Worm (Caenorhabditis elegans) whole organism, L4 larva: Measurements from ENCODE around the gene flp-27.
A peak's percentile ranks its signal among the peaks of the same experiment; 100 is the strongest.

Experiments used
- F37D6.2 ChIP-seq: sonication (generic microtip); optimal IDR thresholded peaks from 2 replicates; lab custom pipeline; 2016; ENCODE audit warnings: mild to moderate bottlenecking, missing genetic modification characterization, missing compliant biosample characterization
- F49E8.2 ChIP-seq: sonication (generic microtip); optimal IDR thresholded peaks from 2 replicates; lab custom pipeline; 2016; ENCODE audit warnings: missing compliant biosample characterization, mild to moderate bottlenecking, missing genetic modification characterization, borderline replicate concordance
- T26A8.4 ChIP-seq: fragments of 200-800 bp; sonication (Bioruptor generic); IDR thresholded peaks from 2 replicates; pipeline ENCODE4 v1.3.6; 2022; ENCODE audit warnings: missing genetic modification characterization, missing compliant biosample characterization
- Y75B8A.6 ChIP-seq: fragments of 200-800 bp; sonication (Bioruptor generic); IDR thresholded peaks from 2 replicates; pipeline ENCODE4 v1.3.6; 2022; ENCODE audit warnings: missing genetic modification reagents, missing genetic modification characterization, missing compliant biosample characterization
- ZK337.2 ChIP-seq: fragments of 200-800 bp; sonication (Bioruptor generic); IDR thresholded peaks from 2 replicates; pipeline ENCODE4 v1.3.6; 2022; ENCODE audit warnings: missing genetic modification reagents, missing genetic modification characterization, missing compliant biosample characterization
- ZK546.5 ChIP-seq, 2 experiments: sonication (generic microtip); optimal IDR thresholded peaks; 2 replicates each; lab custom pipeline; 2017; ENCODE audit warnings: missing biosample characterization in 2 of 2, missing genetic modification characterization in 2 of 2
- aha-1 ChIP-seq: fragments of 150-350 bp; peaks from one replicate; lab custom pipeline; 2014; ENCODE audit warnings: missing biosample characterization, missing genetic modification characterization
- arid-1 ChIP-seq: fragments of 200-800 bp; sonication (Bioruptor generic); conservative IDR thresholded peaks from 2 replicates; pipeline ENCODE4 v1.3.6; 2022; ENCODE audit warnings: missing genetic modification reagents, missing genetic modification characterization, missing compliant biosample characterization
- attf-4 ChIP-seq: sonication (generic microtip); optimal IDR thresholded peaks from 3 replicates; lab custom pipeline; 2017; ENCODE audit warnings: missing biosample characterization, missing genetic modification characterization
- ceh-28 ChIP-seq: fragments of 150-350 bp; optimal IDR thresholded peaks from 2 replicates; lab custom pipeline; 2014; ENCODE audit warnings: missing biosample characterization, missing genetic modification reagents, missing genetic modification characterization
- ceh-82 ChIP-seq: sonication (generic microtip); optimal IDR thresholded peaks from 2 replicates; lab custom pipeline; 2017; ENCODE audit warnings: missing biosample characterization, missing genetic modification characterization
- cey-2 ChIP-seq: sonication (generic microtip); optimal IDR thresholded peaks from 3 replicates; lab custom pipeline; 2017; ENCODE audit warnings: missing genetic modification characterization, mild to moderate bottlenecking, missing compliant biosample characterization, antibody characterized with exemption, borderline replicate concordance; ENCODE audit not compliant: insufficient read depth
- ctbp-1 ChIP-seq: fragments of 200-800 bp; sonication (Bioruptor generic); IDR thresholded peaks from 2 replicates; pipeline ENCODE4 v1.3.6; 2022; ENCODE audit warnings: missing genetic modification reagents, missing genetic modification characterization, missing compliant biosample characterization
- daf-12 ChIP-seq: fragments of 150-350 bp; optimal IDR thresholded peaks from 2 replicates; lab custom pipeline; 2014; ENCODE audit warnings: missing biosample characterization, missing genetic modification reagents, missing genetic modification characterization
- daf-16 ChIP-seq, 3 experiments: sonication (generic microtip); optimal IDR thresholded peaks; 2 replicates each; lab custom pipeline; 2016 to 2017; ENCODE audit warnings: missing genetic modification characterization in 3 of 3, missing genetic modification reagents in 3 of 3, mild to moderate bottlenecking in 2 of 3, missing compliant biosample characterization in 2 of 3, missing biosample characterization in 1 of 3, moderate library complexity in 1 of 3
- dmd-6 ChIP-seq: fragments of 200-800 bp; sonication (Bioruptor generic); IDR thresholded peaks from 2 replicates; pipeline ENCODE4 v1.3.6; 2022; ENCODE audit warnings: missing genetic modification reagents, missing genetic modification characterization, missing compliant biosample characterization
- dpl-1 ChIP-seq: fragments of 150-350 bp; optimal IDR thresholded peaks from 2 replicates; lab custom pipeline; 2014; ENCODE audit warnings: missing biosample characterization, missing genetic modification reagents, missing genetic modification characterization
- dve-1 ChIP-seq: sonication (generic microtip); optimal IDR thresholded peaks from 2 replicates; lab custom pipeline; 2017; ENCODE audit warnings: antibody characterized with exemption, mild to moderate bottlenecking, missing genetic modification characterization, missing compliant biosample characterization; ENCODE audit not compliant: insufficient read depth
- fkh-10 ChIP-seq: fragments of 150-350 bp; optimal IDR thresholded peaks from 2 replicates; lab custom pipeline; 2014; ENCODE audit warnings: missing biosample characterization, missing genetic modification reagents, missing genetic modification characterization
- gei-8 ChIP-seq: fragments of 200-800 bp; sonication (Bioruptor generic); optimal IDR thresholded peaks from 2 replicates; lab custom pipeline; 2018; ENCODE audit warnings: mild to moderate bottlenecking, missing genetic modification characterization, missing compliant biosample characterization
- hif-1 ChIP-seq, 2 experiments: sonication (generic microtip); optimal IDR thresholded peaks; 2 replicates each; lab custom pipeline; 2016 to 2017; ENCODE audit warnings: missing compliant biosample characterization in 2 of 2, missing genetic modification characterization in 2 of 2, missing genetic modification reagents in 2 of 2, missing genotype in 2 of 2, mild to moderate bottlenecking in 1 of 2
- hmg-1.1 ChIP-seq: fragments of 200-800 bp; sonication (Bioruptor generic); IDR thresholded peaks from 2 replicates; pipeline ENCODE4 v1.3.6; 2022; ENCODE audit warnings: missing genetic modification reagents, missing genetic modification characterization, missing compliant biosample characterization
- jun-1 ChIP-seq: fragments of 150-350 bp; optimal IDR thresholded peaks from 2 replicates; lab custom pipeline; 2014; ENCODE audit warnings: missing biosample characterization, missing genetic modification reagents, missing genetic modification characterization
- lin-1 ChIP-seq: fragments of 200-800 bp; sonication (Bioruptor generic); IDR thresholded peaks from 2 replicates; pipeline ENCODE4 v1.3.6; 2022; ENCODE audit warnings: missing genetic modification reagents, missing genetic modification characterization, missing compliant biosample characterization
- lin-15B ChIP-seq: fragments of 150-350 bp; sonication (generic microtip); optimal IDR thresholded peaks from 3 replicates; lab custom pipeline; 2014; ENCODE audit warnings: missing biosample characterization, missing genetic modification characterization
- lsy-2 ChIP-seq, 2 experiments: fragments of 150-350 bp in 1 of 2; sonication (generic microtip) in 1 of 2; optimal IDR thresholded peaks; 2 replicates each; lab custom pipeline; 2014 to 2017; ENCODE audit warnings: missing biosample characterization in 2 of 2, missing genetic modification characterization in 2 of 2
- madf-5 ChIP-seq, 2 experiments: fragments of 200-800 bp; sonication (Bioruptor generic); IDR thresholded peaks; 2 replicates each; pipeline ENCODE4 v1.3.6; 2022; ENCODE audit warnings: missing compliant biosample characterization in 2 of 2, missing genetic modification characterization in 2 of 2
- mdl-1 ChIP-seq, 2 experiments: fragments of 150-350 bp in 1 of 2; sonication (generic microtip) in 1 of 2; optimal IDR thresholded peaks; 2 replicates each; lab custom pipeline; 2014 to 2017; ENCODE audit warnings: missing biosample characterization in 2 of 2, missing genetic modification characterization in 2 of 2
- mep-1 ChIP-seq: fragments of 150-350 bp; sonication (generic microtip); optimal IDR thresholded peaks from 3 replicates; lab custom pipeline; 2014; ENCODE audit warnings: missing biosample characterization, missing genetic modification characterization
- mes-2 ChIP-seq: sonication (generic microtip); optimal IDR thresholded peaks from 2 replicates; lab custom pipeline; 2016; ENCODE audit warnings: missing genotype, mild to moderate bottlenecking, missing genetic modification characterization, missing compliant biosample characterization; ENCODE audit not compliant: poor library complexity, severe bottlenecking
- nhr-11 ChIP-seq: fragments of 150-350 bp; optimal IDR thresholded peaks from 2 replicates; lab custom pipeline; 2014; ENCODE audit warnings: missing biosample characterization, missing genetic modification characterization
- nhr-237 ChIP-seq: sonication (generic microtip); optimal IDR thresholded peaks from 2 replicates; lab custom pipeline; 2017; ENCODE audit warnings: missing biosample characterization, missing genetic modification characterization
- nhr-41 ChIP-seq: fragments of 200-800 bp; sonication (Bioruptor generic); IDR thresholded peaks from 2 replicates; pipeline ENCODE4 v1.3.6; 2022; ENCODE audit warnings: missing genetic modification reagents, missing genetic modification characterization, missing compliant biosample characterization
- nhr-48 ChIP-seq: sonication (generic microtip); optimal IDR thresholded peaks from 2 replicates; lab custom pipeline; 2016; ENCODE audit warnings: mild to moderate bottlenecking, missing genetic modification characterization, missing compliant biosample characterization
- rbr-2 ChIP-seq: sonication (generic microtip); optimal IDR thresholded peaks from 2 replicates; lab custom pipeline; 2016; ENCODE audit warnings: missing genotype, missing genetic modification characterization, missing compliant biosample characterization
- skn-1 ChIP-seq: fragments of 150-350 bp; optimal IDR thresholded peaks from 2 replicates; lab custom pipeline; 2014; ENCODE audit warnings: missing biosample characterization, missing genetic modification characterization
- snpc-4 ChIP-seq: fragments of 150-350 bp; optimal IDR thresholded peaks from 2 replicates; lab custom pipeline; 2014; ENCODE audit warnings: missing biosample characterization, missing genetic modification characterization
- spr-1 ChIP-seq: sonication (generic microtip); optimal IDR thresholded peaks from 2 replicates; lab custom pipeline; 2016; ENCODE audit warnings: mild to moderate bottlenecking, missing genetic modification characterization, missing compliant biosample characterization
- spr-3 ChIP-seq: fragments of 200-800 bp; sonication (Bioruptor generic); optimal IDR thresholded peaks from 2 replicates; lab custom pipeline; 2018; ENCODE audit warnings: mild to moderate bottlenecking, missing genetic modification characterization, missing compliant biosample characterization
- tra-1 ChIP-seq: fragments of 200-800 bp; sonication (Bioruptor generic); IDR thresholded peaks from 2 replicates; pipeline ENCODE4 v1.3.6; 2022; ENCODE audit warnings: missing genetic modification reagents, missing genetic modification characterization, missing compliant biosample characterization
- unc-62 ChIP-seq, 3 experiments: fragments of 150-350 bp in 1 of 3; sonication (generic microtip); optimal IDR thresholded peaks in 2 of 3; peaks in 1 of 3; 1 replicate in 1 of 3; 2 replicates in 2 of 3; lab custom pipeline; 2014 to 2017; ENCODE audit warnings: missing biosample characterization in 3 of 3, missing genetic modification characterization in 3 of 3, missing genetic modification reagents in 3 of 3, missing genotype in 1 of 3
- zip-2 ChIP-seq: fragments of 150-350 bp; optimal IDR thresholded peaks from 2 replicates; lab custom pipeline; 2014; ENCODE audit warnings: missing biosample characterization, missing genetic modification characterization

flp-27 gene

ce11 chrII:5725094-5725493 lies 44.3 kb downstream of the flp-27 start (continued):
- TF ChIP-seq skn-1 (no peak), dmd-6 (GFP tag; lab: Robert Waterston, UW) (peak; percentile 21; the same call in 1 of the 2 replicates), spr-1 (tag; lab: Kevin White, UChicago) (no peak), daf-12 (tag; lab: Kevin White, UChicago) (no peak), dpl-1 (GFP tag; lab: Kevin White, UChicago) (peak; percentile 15), mep-1 (tag; lab: Kevin White, UChicago) (peak; percentile 86), snpc-4 (no peak), ctbp-1 (GFP tag; lab: Robert Waterston, UW) (peak; percentile 73), rbr-2 (tag; lab: Kevin White, UChicago) (peak; percentile 84), ZK337.2 (GFP tag; lab: Robert Waterston, UW) (no peak), jun-1 (no peak), zip-2 (no peak), gei-8 (GFP tag; lab: Kevin White, UChicago) (no peak), daf-16 (GFP tag; optimal IDR thresholded peaks at IDR 0.05; lab: Kevin White, UChicago) (no peak), daf-16 (tag; optimal IDR thresholded peaks at IDR 0.05; lab: Kevin White, UChicago) (no peak), lin-15B (tag; lab: Kevin White, UChicago) (no peak), Y75B8A.6 (no peak), nhr-41 (GFP tag; lab: Robert Waterston, UW) (no peak), dve-1 (no peak), ceh-82 (tag; lab: Kevin White, UChicago) (no peak), F37D6.2 (tag; lab: Kevin White, UChicago) (peak; percentile 61), cey-2 (tag; lab: Kevin White, UChicago) (no peak), ZK546.5 (tag; optimal IDR thresholded peaks at IDR 0.05; lab: Kevin White, UChicago) (no peak), nhr-11 (tag; lab: Kevin White, UChicago) (peak; percentile 57), ceh-28 (peak; percentile 61), spr-3 (GFP tag; lab: Kevin White, UChicago) (no peak), F49E8.2 (tag; lab: Kevin White, UChicago) (no peak), hmg-1.1 (GFP tag; lab: Robert Waterston, UW) (peak; percentile 86), mes-2 (tag; lab: Kevin White, UChicago) (no peak), attf-4 (tag; lab: Kevin White, UChicago) (no peak), hif-1 (tag; optimal IDR thresholded peaks at IDR 0.05; lab: Kevin White, UChicago) (peak in 1 of 2 experiments; percentile 37), nhr-237 (tag; lab: Kevin White, UChicago) (no peak), mdl-1 (tag; optimal IDR thresholded peaks at IDR 0.05; lab: Kevin White, UChicago) (peak in 1 of 2 experiments; percentile 47), unc-62 (GFP tag; optimal IDR thresholded peaks at IDR 0.05 in 1 of 2; lab: Kevin White, UChicago) (peak in 1 of 2 experiments; percentile 75), unc-62 (tag; optimal IDR thresholded peaks at IDR 0.05; lab: Kevin White, UChicago) (no peak), arid-1 (no peak), madf-5 (GFP tag; IDR thresholded peaks at IDR 0.05; lab: Robert Waterston, UW) (no peak), lsy-2 (tag; optimal IDR thresholded peaks at IDR 0.05; lab: Kevin White, UChicago) (peak; percentile 70 to 71), fkh-10 (GFP tag; lab: Kevin White, UChicago) (peak; percentile 84), lin-1 (GFP tag; lab: Robert Waterston, UW) (no peak), aha-1 (tag; lab: Kevin White, UChicago) (peak; percentile 75), tra-1 (GFP tag; lab: Robert Waterston, UW) (no peak), nhr-48 (tag; lab: Kevin White, UChicago) (no peak), T26A8.4 (GFP tag; lab: Robert Waterston, UW) (no peak)
